Fruit fly (Drosophila melanogaster): ENCODE data around the gene CG1113.

CG1113 gene

dm6 chr3R:5263311-5264250, 10.6 kb downstream of the CG1113 start:
- peak; percentile 61 for TF ChIP-seq Pif1B (GFP tag; optimal IDR thresholded peaks at IDR 0.05)
- TF ChIP-seq CG32121 (GFP tag; IDR thresholded peaks at IDR 0.05), result 0 out of 2 replicates have a peak, but pooled peaks have one; percentile 57
- TF ChIP-seq CG9948 (tag; optimal IDR thresholded peaks at IDR 0.05), result peak; percentile 77
- 0 out of 3 replicates have a peak, but pooled peaks have one; percentile 12 for TF ChIP-seq CG4496 (GFP tag; IDR thresholded peaks at IDR 0.05)
- TF ChIP-seq CG34367 (tag; optimal IDR thresholded peaks at IDR 0.05), result peak; percentile 37
- TF ChIP-seq fd96Ca (GFP tag; IDR thresholded peaks at IDR 0.05), result 0 out of 3 replicates have a peak, but pooled peaks have one; percentile 44
- peak; percentile 81 for TF ChIP-seq CG8159 (tag; optimal IDR thresholded peaks at IDR 0.05)
- TF ChIP-seq CG8301 (tag; optimal IDR thresholded peaks at IDR 0.05), result peak; percentile 28
- TF ChIP-seq Pif1A (GFP tag; optimal IDR thresholded peaks at IDR 0.05), result peak; percentile 56
- no peak for TF ChIP-seq rn (GFP tag; IDR thresholded peaks at IDR 0.05)
- TF ChIP-seq gl (tag; optimal IDR thresholded peaks at IDR 0.05), result no peak
- peak; percentile 65 for TF ChIP-seq CG14655 (GFP tag; optimal IDR thresholded peaks at IDR 0.05)
- TF ChIP-seq CG12605 (GFP tag; IDR thresholded peaks at IDR 0.05), result no peak
- TF ChIP-seq Snoo (tag; optimal IDR thresholded peaks at IDR 0.05), result peak; percentile 36
- TF ChIP-seq Ets98B (GFP tag; IDR thresholded peaks at IDR 0.05), result no peak
- TF ChIP-seq CG17806 (tag; optimal IDR thresholded peaks at IDR 0.05), result peak; percentile 62
- TF ChIP-seq EcR (GFP tag; optimal IDR thresholded peaks at IDR 0.05), result peak; percentile 94
- TF ChIP-seq CG13204 (GFP tag; optimal IDR thresholded peaks at IDR 0.05), result peak; percentile 44
- no peak for TF ChIP-seq CG10348 (GFP tag; IDR thresholded peaks at IDR 0.05)
- peak; percentile 77 for TF ChIP-seq CG15710 (tag; optimal IDR thresholded peaks at IDR 0.05)
- TF ChIP-seq D1 (tag; optimal IDR thresholded peaks at IDR 0.05), result peak; percentile 49

- TF ChIP-seq CG8301 (tag; optimal IDR thresholded peaks at IDR 0.05), result peak; percentile 53
- TF ChIP-seq fd96Ca (GFP tag; IDR thresholded peaks at IDR 0.05), result no peak
- peak; percentile 64 for TF ChIP-seq CG14655 (GFP tag; optimal IDR thresholded peaks at IDR 0.05)
- peak; percentile 52 for TF ChIP-seq Pif1B (GFP tag; optimal IDR thresholded peaks at IDR 0.05)
- TF ChIP-seq Pif1A (GFP tag; optimal IDR thresholded peaks at IDR 0.05), result peak; percentile 29
- peak; percentile 44; the same call in 1 of the 3 replicates for TF ChIP-seq CG4496 (GFP tag; IDR thresholded peaks at IDR 0.05)
- peak; percentile 38 for TF ChIP-seq gl (tag; optimal IDR thresholded peaks at IDR 0.05)
- TF ChIP-seq CG17806 (tag; optimal IDR thresholded peaks at IDR 0.05), result peak; percentile 33
- TF ChIP-seq Snoo (tag; optimal IDR thresholded peaks at IDR 0.05), result peak; percentile 54
- TF ChIP-seq CG9948 (tag; optimal IDR thresholded peaks at IDR 0.05), result peak; percentile 44
- no peak for TF ChIP-seq CG13204 (GFP tag; optimal IDR thresholded peaks at IDR 0.05)
- TF ChIP-seq CG12605 (GFP tag; IDR thresholded peaks at IDR 0.05), result peak; percentile 26; the same call in 1 of the 2 replicates
- no peak for TF ChIP-seq EcR (GFP tag; optimal IDR thresholded peaks at IDR 0.05)
- peak; percentile 53 for TF ChIP-seq CG15710 (tag; optimal IDR thresholded peaks at IDR 0.05)
- peak; percentile 70 for TF ChIP-seq CG8159 (tag; optimal IDR thresholded peaks at IDR 0.05)
- TF ChIP-seq CG34367 (tag; optimal IDR thresholded peaks at IDR 0.05), result peak; percentile 50
These were observed 11.5 kb downstream of the CG1113 start for dm6 chr3R:5264251-5265098.

dm6 chr3R:5266282-5266681, 13.3 kb downstream of the CG1113 start:
- no peak for TF ChIP-seq CG34367 (tag; optimal IDR thresholded peaks at IDR 0.05)
- TF ChIP-seq Pif1B (GFP tag; optimal IDR thresholded peaks at IDR 0.05), result no peak
- no peak for TF ChIP-seq EcR (GFP tag; optimal IDR thresholded peaks at IDR 0.05)
- no peak for TF ChIP-seq Snoo (tag; optimal IDR thresholded peaks at IDR 0.05)
- TF ChIP-seq CG15710 (tag; optimal IDR thresholded peaks at IDR 0.05), result no peak
- TF ChIP-seq D1 (tag; optimal IDR thresholded peaks at IDR 0.05), result no peak
- TF ChIP-seq CG13204 (GFP tag; optimal IDR thresholded peaks at IDR 0.05), result no peak

- no peak for TF ChIP-seq CG8159 (tag; optimal IDR thresholded peaks at IDR 0.05)
- TF ChIP-seq CG9948 (tag; optimal IDR thresholded peaks at IDR 0.05), result no peak
- TF ChIP-seq CG8301 (tag; optimal IDR thresholded peaks at IDR 0.05), result no peak
- TF ChIP-seq CG17806 (tag; optimal IDR thresholded peaks at IDR 0.05), result no peak
These were observed 15.5 kb downstream of the CG1113 start for dm6 chr3R:5268495-5268894.

dm6 chr3R:5270806-5271205, 17.9 kb downstream of the CG1113 start:
- TF ChIP-seq Pif1A (GFP tag; optimal IDR thresholded peaks at IDR 0.05), result peak; percentile 4
- peak; percentile 65 for TF ChIP-seq Ets98B (GFP tag; IDR thresholded peaks at IDR 0.05)
- no peak for TF ChIP-seq rn (GFP tag; IDR thresholded peaks at IDR 0.05)
- peak; percentile 54; the same call in 1 of the 2 replicates for TF ChIP-seq CG32121 (GFP tag; IDR thresholded peaks at IDR 0.05)
- no peak for TF ChIP-seq CG17806 (tag; optimal IDR thresholded peaks at IDR 0.05)
- peak; percentile 17; the same call in 1 of the 2 replicates for TF ChIP-seq CG12605 (GFP tag; IDR thresholded peaks at IDR 0.05)
- peak; percentile 13 for TF ChIP-seq CG15710 (tag; optimal IDR thresholded peaks at IDR 0.05)
- TF ChIP-seq CG4496 (GFP tag; IDR thresholded peaks at IDR 0.05), result peak; percentile 70; the same call in 2 of the 3 replicates
- TF ChIP-seq D1 (tag; optimal IDR thresholded peaks at IDR 0.05), result peak; percentile 8
- peak; percentile 1 for TF ChIP-seq CG34367 (tag; optimal IDR thresholded peaks at IDR 0.05)

Data from whole organism, pupa.